Worm (Caenorhabditis elegans) whole organism, young adult: ENCODE measurements around the gene sre-24.

ENCODE experiments used
- B0261.1 ChIP-seq: sonication (generic microtip); optimal IDR thresholded peaks from 2 replicates; lab custom pipeline; 2016; ENCODE audit warnings: mild to moderate bottlenecking, missing genetic modification characterization, moderate library complexity, missing compliant biosample characterization
- B0336.3 ChIP-seq: fragments of 200-800 bp; sonication (Bioruptor generic); IDR thresholded peaks from 2 replicates; pipeline ENCODE4 v1.3.6; 2022; ENCODE audit warnings: missing genetic modification characterization, missing compliant biosample characterization
- D2030.7 ChIP-seq: fragments of 200-800 bp; sonication (Bioruptor generic); IDR thresholded peaks from 2 replicates; pipeline ENCODE4 v1.3.6; 2022; ENCODE audit warnings: missing genetic modification reagents, missing genetic modification characterization, missing compliant biosample characterization
- F10E7.11 ChIP-seq: sonication (generic microtip); optimal IDR thresholded peaks from 2 replicates; lab custom pipeline; 2017; ENCODE audit warnings: mild to moderate bottlenecking, missing genetic modification characterization, moderate library complexity, missing compliant biosample characterization
- F23B12.7 ChIP-seq: sonication (generic microtip); optimal IDR thresholded peaks from 2 replicates; lab custom pipeline; 2017; ENCODE audit warnings: missing genetic modification characterization, mild to moderate bottlenecking, missing compliant biosample characterization, antibody characterized with exemption, moderate library complexity; ENCODE audit not compliant: insufficient read depth
- F37B4.10 ChIP-seq: fragments of 200-800 bp; sonication (Bioruptor generic); IDR thresholded peaks from 2 replicates; pipeline ENCODE4 v1.3.6; 2022; ENCODE audit warnings: missing genetic modification characterization, missing compliant biosample characterization
- F52B5.7 ChIP-seq: sonication (generic microtip); optimal IDR thresholded peaks from 2 replicates; lab custom pipeline; 2016; ENCODE audit warnings: mild to moderate bottlenecking, missing genetic modification characterization, missing compliant biosample characterization
- F57C9.4 ChIP-seq: sonication (generic microtip); optimal IDR thresholded peaks from 2 replicates; lab custom pipeline; 2017; ENCODE audit warnings: mild to moderate bottlenecking, missing genetic modification characterization, missing compliant biosample characterization
- K11D2.4 ChIP-seq: fragments of 200-800 bp; sonication (Bioruptor generic); IDR thresholded peaks from 2 replicates; pipeline ENCODE4 v1.3.6; 2022; ENCODE audit warnings: missing genetic modification reagents, missing genetic modification characterization, missing compliant biosample characterization
- T26A5.8 ChIP-seq: sonication (generic microtip); optimal IDR thresholded peaks from 2 replicates; lab custom pipeline; 2016; ENCODE audit warnings: missing genetic modification characterization, missing compliant biosample characterization
- ZK185.1 ChIP-seq: sonication (generic microtip); optimal IDR thresholded peaks from 2 replicates; lab custom pipeline; 2016; ENCODE audit warnings: mild to moderate bottlenecking, missing genetic modification characterization, missing compliant biosample characterization; ENCODE audit not compliant: poor library complexity, severe bottlenecking
- akir-1 ChIP-seq: fragments of 200-800 bp; sonication (Bioruptor generic); optimal IDR thresholded peaks from 2 replicates; lab custom pipeline; 2018; ENCODE audit warnings: mild to moderate bottlenecking, missing genetic modification characterization, moderate library complexity, missing compliant biosample characterization
- aptf-2 ChIP-seq: fragments of 200-800 bp; sonication (Bioruptor generic); conservative IDR thresholded peaks from 2 replicates; pipeline ENCODE4 v1.3.6; 2022; ENCODE audit warnings: missing genetic modification reagents, missing genetic modification characterization, missing compliant biosample characterization
- atf-7 ChIP-seq: sonication (generic microtip); optimal IDR thresholded peaks from 2 replicates; lab custom pipeline; 2017; ENCODE audit warnings: mild to moderate bottlenecking, missing genetic modification characterization, missing compliant biosample characterization
- attf-3 ChIP-seq: fragments of 200-800 bp; sonication (Bioruptor generic); conservative IDR thresholded peaks from 2 replicates; pipeline ENCODE4 v1.3.6; 2022; ENCODE audit warnings: missing genetic modification reagents, missing genetic modification characterization, missing compliant biosample characterization
- bed-2 ChIP-seq: fragments of 200-800 bp; sonication (Bioruptor generic); IDR thresholded peaks from 2 replicates; pipeline ENCODE4 v1.3.6; 2022; ENCODE audit warnings: missing genetic modification reagents, missing genetic modification characterization, missing compliant biosample characterization
- ccch-3 ChIP-seq: fragments of 200-800 bp; sonication (Bioruptor generic); optimal IDR thresholded peaks from 2 replicates; lab custom pipeline; 2018; ENCODE audit warnings: mild to moderate bottlenecking, missing genetic modification characterization, missing compliant biosample characterization
- cebp-1 ChIP-seq, 2 experiments: fragments of 200-800 bp in 1 of 2; sonication (Bioruptor generic) in 1 of 2; sonication (generic microtip) in 1 of 2; IDR thresholded peaks in 1 of 2; optimal IDR thresholded peaks in 1 of 2; 2 replicates each; pipeline versions ENCODE4 v1.3.6 to Lab custom; 2017 to 2022; ENCODE audit warnings: missing compliant biosample characterization in 2 of 2, missing genetic modification characterization in 2 of 2, mild to moderate bottlenecking in 1 of 2, missing genetic modification reagents in 1 of 2, moderate library complexity in 1 of 2
- ceh-40 ChIP-seq: fragments of 200-800 bp; sonication (Bioruptor generic); IDR thresholded peaks from 2 replicates; pipeline ENCODE4 v1.3.6; 2022; ENCODE audit warnings: missing genetic modification characterization, missing compliant biosample characterization
- ceh-58 ChIP-seq: fragments of 200-800 bp; sonication (Bioruptor generic); IDR thresholded peaks from 2 replicates; pipeline ENCODE4 v1.3.6; 2022; ENCODE audit warnings: missing genetic modification characterization, missing compliant biosample characterization
- ceh-79 ChIP-seq: sonication (generic microtip); optimal IDR thresholded peaks from 2 replicates; lab custom pipeline; 2017; ENCODE audit warnings: mild to moderate bottlenecking, missing genetic modification characterization, missing compliant biosample characterization
- ceh-91 ChIP-seq: fragments of 200-800 bp; sonication (Bioruptor generic); IDR thresholded peaks from 2 replicates; pipeline ENCODE4 v1.3.6; 2022; ENCODE audit warnings: missing genetic modification reagents, missing genetic modification characterization, missing compliant biosample characterization
- dpff-1 ChIP-seq: sonication (generic microtip); optimal IDR thresholded peaks from 2 replicates; lab custom pipeline; 2017; ENCODE audit warnings: mild to moderate bottlenecking, missing genetic modification characterization, missing compliant biosample characterization
- egl-44 ChIP-seq: fragments of 200-800 bp; sonication (Bioruptor generic); IDR thresholded peaks from 2 replicates; pipeline ENCODE4 v1.3.6; 2022; ENCODE audit warnings: missing genetic modification reagents, missing genetic modification characterization, missing compliant biosample characterization
- egrh-3 ChIP-seq: fragments of 200-800 bp; sonication (Bioruptor generic); IDR thresholded peaks from 2 replicates; pipeline ENCODE4 v1.3.6; 2022; ENCODE audit warnings: missing genetic modification reagents, missing genetic modification characterization, missing compliant biosample characterization
- ets-4 ChIP-seq: fragments of 200-800 bp; sonication (Bioruptor generic); optimal IDR thresholded peaks from 2 replicates; lab custom pipeline; 2018; ENCODE audit warnings: mild to moderate bottlenecking, missing genetic modification characterization, missing compliant biosample characterization
- him-1 ChIP-seq: sonication (generic microtip); optimal IDR thresholded peaks from 2 replicates; lab custom pipeline; 2016; ENCODE audit warnings: missing genotype, missing genetic modification reagents, missing genetic modification characterization, missing compliant biosample characterization
- hlh-12 ChIP-seq: sonication (generic microtip); optimal IDR thresholded peaks from 2 replicates; lab custom pipeline; 2016; ENCODE audit warnings: missing genetic modification characterization, missing compliant biosample characterization
- let-607 ChIP-seq, 2 experiments: fragments of 200-800 bp in 1 of 2; sonication (Bioruptor generic) in 1 of 2; sonication (generic microtip) in 1 of 2; optimal IDR thresholded peaks; 2 replicates each; lab custom pipeline; 2016 to 2018; ENCODE audit warnings: mild to moderate bottlenecking in 2 of 2, missing compliant biosample characterization in 2 of 2, missing genetic modification characterization in 2 of 2, moderate library complexity in 2 of 2, missing genotype in 1 of 2
- lin-26 ChIP-seq: fragments of 200-800 bp; sonication (Bioruptor generic); IDR thresholded peaks from 2 replicates; pipeline ENCODE4 v1.3.6; 2022; ENCODE audit warnings: missing genetic modification reagents, missing genetic modification characterization, missing compliant biosample characterization
- lin-40 ChIP-seq: sonication (generic microtip); optimal IDR thresholded peaks from 2 replicates; lab custom pipeline; 2016; ENCODE audit warnings: missing genetic modification characterization, mild to moderate bottlenecking, missing compliant biosample characterization, missing genotype, missing genetic modification reagents
- lsl-1 ChIP-seq: fragments of 200-800 bp; sonication (Bioruptor generic); optimal IDR thresholded peaks from 2 replicates; lab custom pipeline; 2018; ENCODE audit warnings: mild to moderate bottlenecking, missing genetic modification characterization, moderate library complexity, missing compliant biosample characterization
- lsy-27 ChIP-seq: sonication (generic microtip); optimal IDR thresholded peaks from 2 replicates; lab custom pipeline; 2017; ENCODE audit warnings: missing genetic modification characterization, mild to moderate bottlenecking, missing compliant biosample characterization, antibody characterized with exemption, missing genotype, borderline replicate concordance; ENCODE audit not compliant: insufficient read depth
- madf-6 ChIP-seq: fragments of 200-800 bp; sonication (Bioruptor generic); IDR thresholded peaks from 2 replicates; pipeline ENCODE4 v1.3.6; 2022; ENCODE audit warnings: missing genetic modification reagents, missing genetic modification characterization, missing compliant biosample characterization
- madf-8 ChIP-seq: fragments of 200-800 bp; sonication (Bioruptor generic); conservative IDR thresholded peaks from 2 replicates; pipeline ENCODE4 v1.3.6; 2022; ENCODE audit warnings: missing genetic modification reagents, missing genetic modification characterization, missing compliant biosample characterization
- mcd-1 ChIP-seq: fragments of 200-800 bp; sonication (Bioruptor generic); IDR thresholded peaks from 2 replicates; pipeline ENCODE4 v1.3.6; 2022; ENCODE audit warnings: missing genetic modification reagents, missing genetic modification characterization, missing compliant biosample characterization
- mes-4 ChIP-seq: sonication (generic microtip); optimal IDR thresholded peaks from 2 replicates; lab custom pipeline; 2016; ENCODE audit warnings: missing genotype, missing genetic modification characterization, missing compliant biosample characterization
- nfya-1 ChIP-seq: sonication (generic microtip); optimal IDR thresholded peaks from 2 replicates; lab custom pipeline; 2017; ENCODE audit warnings: antibody characterized with exemption, missing compliant biosample characterization, missing genetic modification characterization, borderline replicate concordance; ENCODE audit not compliant: insufficient read depth
- nhr-27 ChIP-seq: fragments of 200-800 bp; sonication (Bioruptor generic); optimal IDR thresholded peaks from 2 replicates; lab custom pipeline; 2018; ENCODE audit warnings: mild to moderate bottlenecking, missing genetic modification characterization, moderate library complexity, missing compliant biosample characterization
- nhr-80 ChIP-seq: sonication (generic microtip); optimal IDR thresholded peaks from 2 replicates; lab custom pipeline; 2016; ENCODE audit warnings: missing genetic modification characterization, missing compliant biosample characterization
- rcor-1 ChIP-seq: fragments of 200-800 bp; sonication (Bioruptor generic); IDR thresholded peaks from 2 replicates; pipeline ENCODE4 v1.3.6; 2022; ENCODE audit warnings: missing genetic modification reagents, missing genetic modification characterization, missing compliant biosample characterization
- repo-1 ChIP-seq: sonication (generic microtip); optimal IDR thresholded peaks from 2 replicates; lab custom pipeline; 2017; ENCODE audit warnings: mild to moderate bottlenecking, missing genetic modification characterization, missing compliant biosample characterization
- rpc-1 ChIP-seq, 2 experiments: fragments of 150-350 bp in 1 of 2; sonication (generic microtip) in 1 of 2; optimal IDR thresholded peaks; 2 replicates each; lab custom pipeline; 2014 to 2018; ENCODE audit warnings: missing biosample characterization in 1 of 2, missing genetic modification characterization in 1 of 2, missing genetic modification reagents in 1 of 2, missing genotype in 1 of 2
- sea-2 ChIP-seq: fragments of 200-800 bp; sonication (Bioruptor generic); IDR thresholded peaks from 2 replicates; pipeline ENCODE4 v1.3.6; 2022; ENCODE audit warnings: missing genetic modification characterization, missing compliant biosample characterization
- tbx-9 ChIP-seq: sonication (generic microtip); optimal IDR thresholded peaks from 2 replicates; lab custom pipeline; 2016; ENCODE audit warnings: borderline replicate concordance, missing genetic modification characterization, inconsistent platforms, missing compliant biosample characterization
- ztf-6 ChIP-seq: fragments of 200-800 bp; sonication (Bioruptor generic); IDR thresholded peaks from 2 replicates; pipeline ENCODE4 v1.3.6; 2022; ENCODE audit warnings: missing genetic modification reagents, missing genetic modification characterization, missing compliant biosample characterization

sre-24 gene

ce11 chrV:2859738-2860137 is 24.8 kb upstream of the sre-24 start, which contains the start of gene srj-54:
Gene srj-54, minus strand, starts transcription at chrV:2859838.
- TF ChIP-seq F37B4.10 (GFP tag; lab: Robert Waterston, UW) = no peak
- no peak for TF ChIP-seq atf-7 (tag; lab: Kevin White, UChicago)
- TF ChIP-seq lin-40 (tag; lab: Kevin White, UChicago) = no peak
- no peak for TF ChIP-seq aptf-2 (GFP tag; lab: Robert Waterston, UW)
- TF ChIP-seq him-1 = no peak
- TF ChIP-seq egl-44 (GFP tag; lab: Robert Waterston, UW) = no peak
- TF ChIP-seq rcor-1 (GFP tag; lab: Robert Waterston, UW) = no peak
- TF ChIP-seq hlh-12 (tag; lab: Kevin White, UChicago) = no peak
- TF ChIP-seq dpff-1 = no peak
- TF ChIP-seq nhr-80 = no peak
- TF ChIP-seq sea-2 (GFP tag; lab: Robert Waterston, UW) = no peak
- no peak for TF ChIP-seq F23B12.7
- no peak for TF ChIP-seq lsy-27 (tag; lab: Kevin White, UChicago)
- TF ChIP-seq ceh-79 (tag; lab: Kevin White, UChicago) = no peak
- TF ChIP-seq D2030.7 (GFP tag; lab: Robert Waterston, UW) = no peak
- TF ChIP-seq lin-26 = no peak
- TF ChIP-seq let-607 (tag; optimal IDR thresholded peaks at IDR 0.05; lab: Kevin White, UChicago) = no peak
- TF ChIP-seq nhr-27 (tag; lab: Kevin White, UChicago) = no peak

DNA sequence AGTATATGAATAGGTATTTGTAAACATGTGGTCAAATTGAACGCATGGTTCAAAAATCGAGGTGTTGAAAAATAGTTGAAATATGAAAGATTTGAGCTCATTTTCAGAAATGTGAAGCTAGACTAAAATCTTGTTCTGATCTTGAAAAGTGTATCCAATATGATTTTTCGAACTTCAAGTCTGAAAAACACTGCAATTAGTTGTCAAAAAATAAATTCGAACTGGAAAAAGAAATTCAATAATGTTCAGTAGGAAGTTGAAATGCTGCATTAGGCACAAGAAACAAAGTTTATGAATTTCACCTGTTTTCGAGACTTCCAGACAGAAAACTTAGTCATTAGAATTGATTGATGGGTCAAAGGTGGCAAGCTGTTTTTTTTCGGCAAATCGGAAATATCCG is 23.0 kb upstream of the sre-24 start, which contains the start of gene srh-270:
Gene srh-270, minus strand, starts transcription at position 101 of the 400 bp plus-strand sequence.
- TF ChIP-seq ceh-58 (GFP tag; lab: Robert Waterston, UW) (no peak), ets-4 (no peak), ceh-91 (GFP tag; lab: Robert Waterston, UW) (no peak), cebp-1 (GFP tag; IDR thresholded peaks at IDR 0.05; lab: Robert Waterston, UW) (no peak), cebp-1 (tag; optimal IDR thresholded peaks at IDR 0.05; lab: Kevin White, UChicago) (no peak), nhr-80 (no peak), D2030.7 (GFP tag; lab: Robert Waterston, UW) (no peak), akir-1 (GFP tag; lab: Kevin White, UChicago) (no peak), madf-8 (GFP tag; lab: Robert Waterston, UW) (no peak), B0336.3 (GFP tag; lab: Robert Waterston, UW) (no peak), bed-2 (GFP tag; lab: Robert Waterston, UW) (no peak), rpc-1 (optimal IDR thresholded peaks at IDR 0.05; lab: Kevin White, UChicago) (no peak), rpc-1 (tag; optimal IDR thresholded peaks at IDR 0.05; lab: Kevin White, UChicago) (no peak), lin-40 (tag; lab: Kevin White, UChicago) (no peak), lsl-1 (no peak), ZK185.1 (no peak), ccch-3 (no peak), mes-4 (tag; lab: Kevin White, UChicago) (no peak), K11D2.4 (no peak)

DNA sequence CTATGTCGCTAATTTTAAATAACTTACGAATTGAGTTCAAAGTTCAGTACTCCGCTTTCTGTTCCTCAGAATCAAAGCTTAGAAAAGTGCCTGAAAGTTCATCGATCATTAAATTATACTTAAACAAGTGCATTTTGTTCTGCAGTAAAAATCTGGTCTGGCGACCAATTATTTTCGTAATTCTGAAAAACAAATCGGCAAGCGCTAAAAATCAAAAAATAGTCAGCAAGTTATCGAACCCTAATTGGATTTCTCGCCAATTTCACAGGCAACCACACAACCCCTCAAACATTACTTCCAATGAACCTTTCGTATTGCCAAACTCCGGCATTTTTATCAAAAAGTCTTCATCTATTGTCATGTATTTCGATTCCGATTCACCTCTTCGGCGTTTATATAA is 21.5 kb upstream of the sre-24 start, which contains the start of gene srh-272:
Gene srh-272, plus strand, starts transcription at position 301 of the 400 bp plus-strand sequence.
- no peak for TF ChIP-seq attf-3 (GFP tag; lab: Robert Waterston, UW)
- TF ChIP-seq nfya-1 = no peak
- TF ChIP-seq lsy-27 (tag; lab: Kevin White, UChicago) = no peak
- TF ChIP-seq F57C9.4 (tag; lab: Kevin White, UChicago) = no peak
- no peak for TF ChIP-seq sea-2 (GFP tag; lab: Robert Waterston, UW)
- TF ChIP-seq madf-6 (GFP tag; lab: Robert Waterston, UW) = no peak
- no peak for TF ChIP-seq lsl-1
- no peak for TF ChIP-seq ztf-6 (GFP tag; lab: Robert Waterston, UW)
- TF ChIP-seq tbx-9 (tag; lab: Kevin White, UChicago) = no peak
- TF ChIP-seq T26A5.8 = no peak
- TF ChIP-seq mcd-1 (GFP tag; lab: Robert Waterston, UW) = no peak
- TF ChIP-seq repo-1 (tag; lab: Kevin White, UChicago) = no peak
- no peak for TF ChIP-seq F10E7.11 (tag; lab: Kevin White, UChicago)
- TF ChIP-seq ceh-40 (GFP tag; lab: Robert Waterston, UW) = no peak
- no peak for TF ChIP-seq egrh-3 (GFP tag; lab: Robert Waterston, UW)
- no peak for TF ChIP-seq hlh-12 (tag; lab: Kevin White, UChicago)
- no peak for TF ChIP-seq F52B5.7 (tag; lab: Kevin White, UChicago)
- no peak for TF ChIP-seq B0261.1 (tag; lab: Kevin White, UChicago)
